Fruit fly (Drosophila melanogaster): ENCODE results near the gene CG43924.

Gene CG43924

DNA sequence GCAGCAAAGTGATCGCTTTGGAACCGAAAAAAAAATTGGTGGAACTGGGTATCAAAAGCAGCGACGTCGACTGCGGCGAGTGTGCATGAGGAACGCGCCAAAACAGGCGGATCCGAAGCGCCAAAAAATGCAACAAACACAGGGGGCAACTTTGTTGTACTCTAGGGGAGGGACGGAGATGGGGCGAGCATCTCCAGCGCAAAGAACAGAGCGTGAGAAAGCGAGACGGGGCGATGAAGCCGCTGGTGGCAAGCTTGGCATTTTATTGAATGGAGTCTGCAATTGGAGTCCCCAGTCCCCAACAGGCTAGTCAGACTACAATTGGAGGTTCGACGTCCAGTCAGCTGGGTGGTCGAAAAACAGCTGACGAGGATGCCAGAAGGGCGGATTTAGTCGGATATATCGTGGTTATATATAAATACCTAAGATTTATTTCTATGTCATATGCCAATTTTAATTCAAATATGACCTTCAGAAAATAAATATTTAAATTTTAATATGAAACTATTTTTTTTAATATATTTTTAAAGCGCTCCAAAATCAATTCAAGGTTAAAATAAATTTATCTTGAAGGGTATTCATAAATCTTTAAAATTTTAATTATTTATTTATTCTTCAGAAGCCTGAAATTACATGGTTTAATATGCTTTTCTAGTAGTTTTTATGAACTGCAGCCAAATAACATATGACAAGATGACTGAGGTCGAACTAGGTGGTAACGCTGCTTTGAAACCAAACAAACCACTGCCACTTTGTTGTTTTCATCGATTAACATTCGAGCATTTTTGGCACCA, 35.9 kb upstream of the CG43924 start:
- TF ChIP-seq zen2 (GFP tag; IDR thresholded peaks at IDR 0.05; ENCODE audit: partially characterized antibody), result no peak
- TF ChIP-seq CrebB (tag; optimal IDR thresholded peaks at IDR 0.05), result peak; percentile 42
- peak; percentile 5 for TF ChIP-seq Atf-2 (GFP tag; optimal IDR thresholded peaks at IDR 0.05)
- no peak for TF ChIP-seq CG1792 (GFP tag; optimal IDR thresholded peaks at IDR 0.05)
- no peak for TF ChIP-seq eve (GFP tag; optimal IDR thresholded peaks at IDR 0.05)
- peak; percentile 83 for TF ChIP-seq Nf-YB (GFP tag; optimal IDR thresholded peaks at IDR 0.05)
- peak; percentile 71 for TF ChIP-seq slou (GFP tag; optimal IDR thresholded peaks at IDR 0.05)
- no peak for TF ChIP-seq prd (optimal IDR thresholded peaks at IDR 0.05)
- TF ChIP-seq prd (GFP tag; IDR thresholded peaks at IDR 0.05), result peak; percentile 80
- TF ChIP-seq her (GFP tag; optimal IDR thresholded peaks at IDR 0.05), result no peak
- peak; percentile 65; the same call in 1 of the 3 replicates for TF ChIP-seq CG11093 (GFP tag; IDR thresholded peaks at IDR 0.05)
- peak; percentile 55 for TF ChIP-seq CG7928 (GFP tag; optimal IDR thresholded peaks at IDR 0.05)
- no peak for TF ChIP-seq CG34376 (GFP tag; optimal IDR thresholded peaks at IDR 0.05)
- peak in 1 of 2 experiments; percentile 93 for TF ChIP-seq Hr51 (GFP tag; optimal IDR thresholded peaks at IDR 0.05)
- TF ChIP-seq CG11504 (tag; optimal IDR thresholded peaks at IDR 0.05), result peak; percentile 95
- TF ChIP-seq Eip74EF (GFP tag; optimal IDR thresholded peaks at IDR 0.05), result peak in 1 of 2 experiments; percentile 90
- TF ChIP-seq psq (GFP tag; optimal IDR thresholded peaks at IDR 0.05), result peak; percentile 40
- peak; percentile 72 for TF ChIP-seq scrt (GFP tag; optimal IDR thresholded peaks at IDR 0.05)
- TF ChIP-seq h (optimal IDR thresholded peaks at IDR 0.05), result no peak
- TF ChIP-seq CG2129 (GFP tag; IDR thresholded peaks at IDR 0.05; ENCODE audit: partially characterized antibody), result no peak
- TF ChIP-seq Asciz (GFP tag; optimal IDR thresholded peaks at IDR 0.05), result no peak
- peak; percentile 16 for TF ChIP-seq CG9797 (GFP tag; optimal IDR thresholded peaks at IDR 0.05)
- TF ChIP-seq Hr78 (GFP tag; optimal IDR thresholded peaks at IDR 0.05), result peak in 1 of 2 experiments; percentile 71
- TF ChIP-seq CG14050 (GFP tag; IDR thresholded peaks at IDR 0.05), result peak; percentile 62; the same call in 2 of the 3 replicates
- peak; percentile 48 for TF ChIP-seq CG15073 (GFP tag; optimal IDR thresholded peaks at IDR 0.05)
- TF ChIP-seq CG34422 (GFP tag; IDR thresholded peaks at IDR 0.05), result peak; percentile 68; the same call in 2 of the 3 replicates
- peak; percentile 96 for TF ChIP-seq CG17829 (tag; optimal IDR thresholded peaks at IDR 0.05)
- 0 out of 2 replicates have a peak, but pooled peaks have one; percentile 25 for TF ChIP-seq dati (GFP tag; IDR thresholded peaks at IDR 0.05)
- TF ChIP-seq CG16863 (GFP tag; optimal IDR thresholded peaks at IDR 0.05), result peak; percentile 43
- TF ChIP-seq tx (GFP tag; optimal IDR thresholded peaks at IDR 0.05), result no peak
- peak; percentile 30 for TF ChIP-seq CG8944 (GFP tag; optimal IDR thresholded peaks at IDR 0.05)
- TF ChIP-seq CG14860 (GFP tag; IDR thresholded peaks at IDR 0.05; ENCODE audit: partially characterized antibody), result no peak
- no peak for TF ChIP-seq CG33213 (GFP tag; optimal IDR thresholded peaks at IDR 0.05)
- peak; percentile 33 for TF ChIP-seq CG3838 (GFP tag; optimal IDR thresholded peaks at IDR 0.05)
- TF ChIP-seq CG3847 (GFP tag; IDR thresholded peaks at IDR 0.05), result peak; percentile 84
- peak; percentile 26; the same call in 1 of the 2 replicates for TF ChIP-seq cas (GFP tag; IDR thresholded peaks at IDR 0.05)
- TF ChIP-seq wdn (GFP tag; IDR thresholded peaks at IDR 0.05), result 0 out of 2 replicates have a peak, but pooled peaks have one; percentile 52
- peak; percentile 79 for TF ChIP-seq Vsx1 (GFP tag; optimal IDR thresholded peaks at IDR 0.05)
- TF ChIP-seq MBD-R2 (GFP tag; IDR thresholded peaks at IDR 0.05), result peak; percentile 65
- peak; percentile 87 for TF ChIP-seq caup (GFP tag; optimal IDR thresholded peaks at IDR 0.05; ENCODE audit: severe bottlenecking)
- TF ChIP-seq CG13287 (GFP tag; IDR thresholded peaks at IDR 0.05; ENCODE audit: partially characterized antibody), result no peak
- no peak for TF ChIP-seq CG12071 (GFP tag; optimal IDR thresholded peaks at IDR 0.05)
- peak; percentile 32; the same call in 1 of the 3 replicates for TF ChIP-seq so (GFP tag; IDR thresholded peaks at IDR 0.05)
- TF ChIP-seq CG15601 (tag; optimal IDR thresholded peaks at IDR 0.05), result peak; percentile 94
- peak; percentile 93 for TF ChIP-seq CG4424 (GFP tag; optimal IDR thresholded peaks at IDR 0.05)
- TF ChIP-seq sisA (GFP tag; IDR thresholded peaks at IDR 0.05), result peak; percentile 72
- peak; percentile 62 for TF ChIP-seq CG32772 (GFP tag; IDR thresholded peaks at IDR 0.05)
- no peak for TF ChIP-seq abd-A (tag; optimal IDR thresholded peaks at IDR 0.05)

All from whole organism, embryonic.